Worm (Caenorhabditis elegans) whole organism, mixed stage, embryonic: ENCODE measurements around the gene K07H8.9.

Source experiments
- cnd-1 ChIP-seq: fragments of 200-800 bp; sonication (Bioruptor generic); optimal IDR thresholded peaks from 2 replicates; lab custom pipeline; 2018; ENCODE audit warnings: mild to moderate bottlenecking, missing genetic modification characterization, missing compliant biosample characterization
- drap-1 ChIP-seq: fragments of 200-800 bp; sonication (Bioruptor generic); optimal IDR thresholded peaks from 3 replicates; lab custom pipeline; 2018; ENCODE audit warnings: mild to moderate bottlenecking, missing genetic modification characterization, missing compliant biosample characterization
- elt-1 ChIP-seq: sonication (generic microtip); optimal IDR thresholded peaks from 2 replicates; lab custom pipeline; 2017; ENCODE audit warnings: missing genetic modification characterization, mild to moderate bottlenecking, missing compliant biosample characterization, antibody characterized with exemption, moderate library complexity, borderline replicate concordance; ENCODE audit not compliant: insufficient read depth
- lsy-2 ChIP-seq: fragments of 150-350 bp; optimal IDR thresholded peaks from 2 replicates; lab custom pipeline; 2014; ENCODE audit warnings: missing biosample characterization, missing genetic modification characterization
- nhr-28 ChIP-seq: fragments of 150-350 bp; optimal IDR thresholded peaks from 2 replicates; lab custom pipeline; 2014; ENCODE audit warnings: missing biosample characterization, missing genetic modification characterization
- snpc-4 ChIP-seq: fragments of 150-350 bp; optimal IDR thresholded peaks from 2 replicates; lab custom pipeline; 2014; ENCODE audit warnings: missing biosample characterization, missing genetic modification characterization
- unc-62 ChIP-seq: fragments of 150-350 bp; optimal IDR thresholded peaks from 2 replicates; lab custom pipeline; 2014; ENCODE audit warnings: missing biosample characterization, missing genetic modification reagents, missing genetic modification characterization
- zip-8 ChIP-seq: fragments of 150-350 bp; optimal IDR thresholded peaks from 2 replicates; lab custom pipeline; 2014; ENCODE audit warnings: missing biosample characterization, missing genetic modification characterization

DNA sequence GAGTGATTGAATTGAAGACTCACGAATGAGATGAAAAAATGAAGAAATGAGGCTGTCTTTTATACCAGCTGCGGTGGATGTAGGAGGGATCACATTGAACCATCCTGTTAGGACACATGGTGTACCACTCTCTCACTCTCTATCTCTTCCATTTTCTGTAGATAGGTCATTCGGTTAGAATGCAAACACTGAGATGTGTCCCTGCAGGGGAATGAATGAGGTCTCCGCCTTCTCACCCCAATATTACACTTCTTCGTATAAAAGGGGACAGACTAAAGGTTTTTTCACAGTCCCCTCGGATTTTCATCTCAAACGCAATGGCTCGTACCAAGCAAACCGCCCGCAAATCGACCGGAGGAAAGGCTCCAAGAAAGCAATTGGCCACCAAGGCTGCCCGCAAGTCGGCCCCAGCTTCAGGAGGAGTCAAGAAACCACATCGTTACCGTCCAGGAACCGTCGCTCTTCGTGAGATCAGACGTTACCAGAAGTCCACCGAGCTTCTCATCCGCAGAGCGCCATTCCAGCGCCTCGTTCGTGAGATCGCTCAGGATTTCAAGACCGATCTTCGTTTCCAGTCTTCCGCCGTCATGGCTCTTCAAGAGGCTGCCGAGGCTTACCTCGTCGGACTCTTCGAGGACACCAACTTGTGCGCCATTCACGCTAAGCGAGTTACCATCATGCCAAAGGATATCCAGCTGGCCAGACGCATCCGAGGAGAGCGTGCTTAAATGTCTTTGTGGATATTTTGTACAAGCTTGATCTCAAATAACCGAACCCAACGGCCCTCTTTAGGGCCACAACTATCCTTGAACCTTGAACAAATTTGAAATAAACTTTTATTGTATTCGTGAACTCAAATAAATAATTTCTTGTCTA lies 48.0 kb upstream of the K07H8.9 start, which contains the start of gene his-32:
- TF ChIP-seq unc-62 (GFP tag; lab: Kevin White, UChicago): peak; percentile 89
- TF ChIP-seq zip-8 (tag; lab: Kevin White, UChicago): no peak
- TF ChIP-seq lsy-2 (tag; lab: Kevin White, UChicago): peak; percentile 78
- TF ChIP-seq cnd-1 (tag; lab: Kevin White, UChicago): peak; percentile 95
- no peak for TF ChIP-seq snpc-4 (tag; lab: Kevin White, UChicago)
- TF ChIP-seq elt-1 (tag; lab: Kevin White, UChicago): peak; percentile 20
- no peak for TF ChIP-seq nhr-28 (tag; lab: Kevin White, UChicago)
- peak; percentile 63 for TF ChIP-seq drap-1 (GFP tag; lab: Kevin White, UChicago)
